Worm (Caenorhabditis elegans): ENCODE measurements around the gene col-33.

ce11 chrIV:4264649-4265048 lies 1.6 kb downstream of the col-33 start:
- TF ChIP-seq hmbx-1 (tag; optimal IDR thresholded peaks at IDR 0.05) (no peak), F13C5.2 (tag; optimal IDR thresholded peaks at IDR 0.05) (no peak), pes-1 (GFP tag; IDR thresholded peaks at IDR 0.05) (no peak), flt-1 (GFP tag; IDR thresholded peaks at IDR 0.05) (no peak), ceh-36 (tag; optimal IDR thresholded peaks at IDR 0.05) (no peak), ama-1 (optimal IDR thresholded peaks at IDR 0.05) (no peak), scrt-1 (GFP tag; IDR thresholded peaks at IDR 0.05) (no peak), sea-1 (GFP tag; conservative IDR thresholded peaks at IDR 0.05) (no peak), tra-4 (tag; optimal IDR thresholded peaks at IDR 0.05) (no peak), tbx-11 (GFP tag; IDR thresholded peaks at IDR 0.05) (no peak), aly-1 (tag; optimal IDR thresholded peaks at IDR 0.05) (no peak)

All from whole organism, early embryonic.